Worm (Caenorhabditis elegans): ENCODE results near the gene efn-2.

DNA sequence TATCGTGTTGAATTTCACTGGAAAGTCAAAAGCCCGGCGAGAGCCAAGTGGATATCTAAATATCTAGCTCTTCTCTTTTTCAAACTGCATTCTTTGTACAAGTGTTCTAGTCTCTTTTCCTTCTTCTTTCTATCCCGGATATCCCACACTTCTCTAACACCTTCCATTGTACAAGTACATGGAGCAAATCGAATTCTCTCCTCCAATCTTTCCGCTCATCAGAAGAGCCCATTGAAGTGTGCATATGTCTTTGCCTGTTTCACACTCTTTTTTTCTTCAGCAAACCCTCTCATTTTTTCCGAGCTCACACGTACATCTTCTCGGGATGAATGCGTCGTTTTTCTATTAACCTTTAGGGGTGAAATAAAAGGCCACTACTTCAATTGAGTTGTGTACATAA lies 2.7 kb upstream of the efn-2 start:
- no peak for TF ChIP-seq B0310.2 (tag; optimal IDR thresholded peaks at IDR 0.05)
- TF ChIP-seq flt-1 (GFP tag; IDR thresholded peaks at IDR 0.05) = no peak
- TF ChIP-seq ama-1 (optimal IDR thresholded peaks at IDR 0.05) = no peak
- no peak for TF ChIP-seq tbx-37 (GFP tag; conservative IDR thresholded peaks at IDR 0.05)
- no peak for TF ChIP-seq hmbx-1 (tag; optimal IDR thresholded peaks at IDR 0.05)
